Worm (Caenorhabditis elegans): Measurements from ENCODE around the gene srx-18.

srx-18 gene

DNA sequence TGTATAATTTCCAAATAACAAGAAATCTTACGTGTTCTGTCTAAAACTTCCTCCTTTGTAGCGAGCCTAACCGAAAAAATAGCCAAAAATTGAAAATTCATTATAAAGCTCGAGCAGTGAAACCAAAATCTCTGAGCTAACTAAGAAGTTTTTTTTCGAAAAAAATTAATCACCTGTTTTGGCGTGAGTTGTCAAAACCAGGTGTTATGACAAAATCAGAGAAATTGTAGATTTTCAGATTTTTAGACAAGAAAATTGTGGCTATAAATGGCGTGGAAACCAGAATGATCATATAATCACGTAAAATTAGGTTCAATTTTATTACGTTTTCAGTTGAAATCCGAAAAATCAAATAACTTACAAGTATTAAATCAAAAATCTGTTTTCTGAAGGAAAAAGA is 25.6 kb downstream of the srx-18 start, which contains the start of gene sre-21:
Gene sre-21 (minus strand): TSS at position 101 of the 400 bp plus-strand sequence.
- TF ChIP-seq nhr-76 (tag; optimal IDR thresholded peaks at IDR 0.05): no peak
- no peak for TF ChIP-seq elt-3 (tag; optimal IDR thresholded peaks at IDR 0.05)
- TF ChIP-seq sptf-1 (tag; optimal IDR thresholded peaks at IDR 0.05): no peak

ce11 chrV:17767768-17768167 is 30.9 kb downstream of the srx-18 start:
- TF ChIP-seq fkh-4 (tag; optimal IDR thresholded peaks at IDR 0.05; ENCODE audit: borderline replicate concordance) (no peak), blmp-1 (tag; optimal IDR thresholded peaks at IDR 0.05) (no peak), nhr-20 (tag; optimal IDR thresholded peaks at IDR 0.05) (no peak), ces-1 (GFP tag; optimal IDR thresholded peaks at IDR 0.05) (no peak), alr-1 (tag; optimal IDR thresholded peaks at IDR 0.05; ENCODE audit: borderline replicate concordance) (no peak), sup-37 (GFP tag; optimal IDR thresholded peaks at IDR 0.05) (no peak), irx-1 (tag; optimal IDR thresholded peaks at IDR 0.05) (no peak)

- TF ChIP-seq lsy-2 (tag; optimal IDR thresholded peaks at IDR 0.05) (no peak), nhr-237 (tag; optimal IDR thresholded peaks at IDR 0.05) (no peak), zip-4 (GFP tag; optimal IDR thresholded peaks at IDR 0.05) (no peak), nhr-19 (GFP tag; conservative IDR thresholded peaks at IDR 0.05) (no peak), efl-3 (GFP tag; optimal IDR thresholded peaks at IDR 0.05) (no peak), elt-3 (tag; optimal IDR thresholded peaks at IDR 0.05) (no peak)
Observed at ce11 chrV:17767249-17767648, 31.4 kb downstream of the srx-18 start, which contains the start of gene srh-284. srh-284 (plus strand) TSS chrV:17767549.

DNA sequence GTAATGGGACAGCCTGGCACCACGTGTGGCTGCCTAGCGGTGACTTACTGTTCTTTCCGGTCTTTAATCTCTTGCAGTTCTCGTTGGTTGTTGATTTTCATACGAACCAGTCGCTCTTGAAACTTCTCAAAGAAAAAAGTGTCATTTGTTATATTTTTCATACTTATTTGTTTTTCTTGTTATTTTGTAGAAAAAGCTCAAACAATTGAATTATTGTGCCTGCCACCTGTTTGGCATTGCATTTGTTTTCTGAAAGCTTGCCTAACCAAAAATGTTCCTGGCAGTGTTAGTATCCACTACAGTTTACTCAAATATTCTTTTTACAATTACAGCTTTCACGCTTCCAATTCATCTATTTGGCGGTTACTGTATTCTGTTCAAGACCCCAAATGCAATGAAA is 33.6 kb downstream of the srx-18 start, which contains the start of the genes C47A10.16 and srh-283:
Gene C47A10.16 (minus strand): TSS at position 101 of the 400 bp plus-strand sequence.
Gene srh-283 (plus strand): TSS at position 272 of the 400 bp plus-strand sequence.
- TF ChIP-seq nhr-84 (tag; optimal IDR thresholded peaks at IDR 0.05): no peak
- no peak for TF ChIP-seq ztf-4 (tag; optimal IDR thresholded peaks at IDR 0.05)
- TF ChIP-seq nhr-77 (tag; optimal IDR thresholded peaks at IDR 0.05): no peak
- no peak for TF ChIP-seq skn-1 (tag; optimal IDR thresholded peaks at IDR 0.05)
- TF ChIP-seq lin-15B (tag; optimal IDR thresholded peaks at IDR 0.05): no peak
- TF ChIP-seq tbx-2 (tag; optimal IDR thresholded peaks at IDR 0.05): no peak
- no peak for TF ChIP-seq ceh-63 (GFP tag; optimal IDR thresholded peaks at IDR 0.05)
- no peak for TF ChIP-seq C34B4.2 (tag; optimal IDR thresholded peaks at IDR 0.05)
- TF ChIP-seq pqm-1 (tag; optimal IDR thresholded peaks at IDR 0.05): no peak
- TF ChIP-seq xbp-1 (tag; optimal IDR thresholded peaks at IDR 0.05): no peak
- TF ChIP-seq rnt-1 (tag; optimal IDR thresholded peaks at IDR 0.05): no peak
- no peak for TF ChIP-seq fkh-4 (tag; optimal IDR thresholded peaks at IDR 0.05; ENCODE audit: borderline replicate concordance)
- TF ChIP-seq nhr-76 (tag; optimal IDR thresholded peaks at IDR 0.05): no peak
- no peak for TF ChIP-seq ces-1 (GFP tag; optimal IDR thresholded peaks at IDR 0.05)
- TF ChIP-seq nhr-19 (GFP tag; conservative IDR thresholded peaks at IDR 0.05): no peak
- no peak for TF ChIP-seq lin-39 (tag; optimal IDR thresholded peaks at IDR 0.05)
- TF ChIP-seq dpl-1 (GFP tag; optimal IDR thresholded peaks at IDR 0.05): no peak
- no peak for TF ChIP-seq ceh-8 (GFP tag; optimal IDR thresholded peaks at IDR 0.05)

DNA sequence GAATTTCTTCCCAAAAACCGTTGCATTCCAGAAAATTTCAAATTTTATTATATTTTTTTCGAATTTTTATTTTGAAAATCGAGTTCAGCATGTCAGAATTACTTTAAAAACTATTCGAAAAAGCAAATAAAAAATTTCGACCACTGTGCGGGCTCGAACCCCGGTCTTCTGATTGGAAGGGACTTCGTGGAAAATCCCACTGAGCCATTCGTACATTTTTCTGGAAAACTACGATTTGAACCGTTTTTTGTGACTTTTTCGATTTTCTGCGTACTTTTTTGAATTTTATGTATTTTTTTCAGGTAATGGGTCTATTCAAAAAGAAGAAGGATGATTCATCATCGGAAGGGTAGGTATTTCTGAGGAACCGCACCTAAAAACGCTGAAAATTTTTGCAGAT is 43.1 kb downstream of the srx-18 start, which contains the start of gene pgp-9:
Gene pgp-9 (plus strand): TSS at position 301 of the 400 bp plus-strand sequence.
- TF ChIP-seq aly-2 (tag; optimal IDR thresholded peaks at IDR 0.05): no peak
- no peak for TF ChIP-seq efl-1 (optimal IDR thresholded peaks at IDR 0.05)
- no peak for TF ChIP-seq efl-1 (GFP tag; optimal IDR thresholded peaks at IDR 0.05 in 1 of 2)
- TF ChIP-seq blmp-1 (tag; optimal IDR thresholded peaks at IDR 0.05): no peak
- TF ChIP-seq irx-1 (tag; optimal IDR thresholded peaks at IDR 0.05): no peak
- TF ChIP-seq unc-86 (tag; optimal IDR thresholded peaks at IDR 0.05): no peak
- no peak for TF ChIP-seq egl-27 (tag; optimal IDR thresholded peaks at IDR 0.05)
- no peak for TF ChIP-seq rnt-1 (tag; optimal IDR thresholded peaks at IDR 0.05)
- TF ChIP-seq C34B4.2 (tag; optimal IDR thresholded peaks at IDR 0.05): no peak
- no peak for TF ChIP-seq fkh-10 (GFP tag; optimal IDR thresholded peaks at IDR 0.05)
- no peak for TF ChIP-seq efl-3 (GFP tag; optimal IDR thresholded peaks at IDR 0.05)
- no peak for TF ChIP-seq nhr-11 (tag; optimal IDR thresholded peaks at IDR 0.05)
- TF ChIP-seq snu-23 (GFP tag; optimal IDR thresholded peaks at IDR 0.05): no peak
- TF ChIP-seq nhr-47 (tag; optimal IDR thresholded peaks at IDR 0.05): no peak
- no peak for TF ChIP-seq tlp-1 (tag; optimal IDR thresholded peaks at IDR 0.05)
- TF ChIP-seq aha-1 (tag; optimal IDR thresholded peaks at IDR 0.05): no peak
- TF ChIP-seq C04F5.9 (tag; optimal IDR thresholded peaks at IDR 0.05): no peak

Data from whole organism, L1 larva.